Fruit fly (Drosophila melanogaster) whole organism, embryonic: ENCODE data around the gene scat.

Source experiments
- Adf1 ChIP-seq: fragments of 200-800 bp; sonication (Bioruptor generic); IDR thresholded peaks from 2 replicates; pipeline ENCODE4 v1.3.6; 2022; ENCODE audit warnings: missing biosample characterization, missing genetic modification characterization
- B-H1 ChIP-seq: fragments of 200-800 bp; sonication (Bioruptor generic); IDR thresholded peaks from 3 replicates; pipeline ENCODE4 v1.3.6; 2022; ENCODE audit warnings: missing biosample characterization, missing genetic modification characterization
- BEAF-32 ChIP-seq: fragments of 200-800 bp; sonication (Bioruptor generic); optimal IDR thresholded peaks from 3 replicates; lab custom pipeline; 2017; ENCODE audit warnings: missing biosample characterization, missing genetic modification characterization, mild to moderate bottlenecking, moderate library complexity, missing genetic modification reagents
- CG10366 ChIP-seq: fragments of 200-800 bp; sonication (Bioruptor generic); IDR thresholded peaks from 2 replicates; pipeline ENCODE4 v1.3.6; 2022; ENCODE audit warnings: missing biosample characterization, missing genetic modification characterization
- CG11504 ChIP-seq: fragments of 200-800 bp; sonication (Bioruptor generic); optimal IDR thresholded peaks from 3 replicates; lab custom pipeline; 2019; ENCODE audit warnings: missing biosample characterization, mild to moderate bottlenecking, missing genetic modification characterization, moderate library complexity
- CG12155 ChIP-seq: fragments of 200-800 bp; sonication (Bioruptor generic); optimal IDR thresholded peaks from 3 replicates; lab custom pipeline; 2016; ENCODE audit warnings: missing biosample characterization, missing genetic modification characterization
- CG15696 ChIP-seq: fragments of 200-800 bp; sonication (Bioruptor generic); optimal IDR thresholded peaks from 2 replicates; lab custom pipeline; 2019; ENCODE audit warnings: missing biosample characterization, mild to moderate bottlenecking, missing genetic modification characterization, moderate library complexity
- CG1603 ChIP-seq: fragments of 200-800 bp; sonication (Bioruptor generic); optimal IDR thresholded peaks from 2 replicates; lab custom pipeline; 2019; ENCODE audit warnings: missing biosample characterization, mild to moderate bottlenecking, missing genetic modification characterization, moderate library complexity
- CG1647 ChIP-seq: fragments of 200-800 bp; sonication (Bioruptor generic); optimal IDR thresholded peaks from 3 replicates; lab custom pipeline; 2016; ENCODE audit warnings: missing biosample characterization, missing genetic modification characterization
- CG16813 ChIP-seq: fragments of 200-800 bp; sonication (Bioruptor generic); IDR thresholded peaks from 3 replicates; pipeline ENCODE4 v1.3.6; 2022; ENCODE audit warnings: missing biosample characterization, missing genetic modification characterization; ENCODE audit not compliant: partially characterized antibody
- CG18011 ChIP-seq: fragments of 200-800 bp; sonication (Bioruptor generic); optimal IDR thresholded peaks from 2 replicates; lab custom pipeline; 2017; ENCODE audit warnings: missing biosample characterization, missing genetic modification characterization, mild to moderate bottlenecking, moderate library complexity, missing genotype
- CG3407 ChIP-seq: fragments of 200-800 bp; sonication (Bioruptor generic); optimal IDR thresholded peaks from 2 replicates; lab custom pipeline; 2018; ENCODE audit warnings: missing biosample characterization, mild to moderate bottlenecking, missing genetic modification characterization
- CG34224 ChIP-seq: fragments of 200-800 bp; sonication (Bioruptor generic); IDR thresholded peaks from 3 replicates; pipeline ENCODE4 v1.3.6; 2022; ENCODE audit warnings: missing biosample characterization, missing genetic modification characterization; ENCODE audit not compliant: partially characterized antibody
- CG42726 ChIP-seq: fragments of 200-800 bp; sonication (Bioruptor generic); IDR thresholded peaks from 2 replicates; pipeline ENCODE4 v1.3.6; 2022; ENCODE audit warnings: missing biosample characterization, missing genetic modification characterization; ENCODE audit not compliant: partially characterized antibody
- CG4854 ChIP-seq: fragments of 200-800 bp; sonication (Bioruptor generic); optimal IDR thresholded peaks from 2 replicates; lab custom pipeline; 2016; ENCODE audit warnings: missing biosample characterization, missing genetic modification characterization, inconsistent platforms
- CG8290 ChIP-seq, 3 experiments: fragments of 200-800 bp; sonication (Bioruptor generic); optimal IDR thresholded peaks; 2 replicates each; lab custom pipeline; 2016 to 2019; ENCODE audit warnings: missing biosample characterization in 3 of 3, missing genetic modification characterization in 3 of 3, mild to moderate bottlenecking in 2 of 3, moderate library complexity in 1 of 3
- CTCF ChIP-seq: fragments of 200-800 bp; sonication (Bioruptor generic); optimal IDR thresholded peaks from 2 replicates; lab custom pipeline; 2017; ENCODE audit warnings: missing biosample characterization, mild to moderate bottlenecking, missing genetic modification characterization, moderate library complexity
- Deaf1 ChIP-seq: fragments of 200-800 bp; optimal IDR thresholded peaks from 3 replicates; lab custom pipeline; 2019; ENCODE audit warnings: missing biosample characterization, mild to moderate bottlenecking, missing genetic modification characterization, moderate library complexity
- Dll ChIP-seq: fragments of 200-800 bp; sonication (Bioruptor generic); IDR thresholded peaks from 4 replicates; pipeline ENCODE4 v1.3.6; 2022; ENCODE audit warnings: missing biosample characterization, missing genetic modification characterization; ENCODE audit not compliant: partially characterized antibody
- Lpt ChIP-seq: fragments of >200 bp; optimal IDR thresholded peaks from 2 replicates; lab custom pipeline; 2018; ENCODE audit warnings: missing biosample characterization, missing genetic modification characterization
- Myb ChIP-seq: fragments of 200-800 bp; sonication (Bioruptor generic); optimal IDR thresholded peaks from 2 replicates; lab custom pipeline; 2016; ENCODE audit warnings: missing biosample characterization, missing genetic modification characterization
- Opbp ChIP-seq: fragments of 200-800 bp; sonication (Bioruptor generic); IDR thresholded peaks from 3 replicates; pipeline ENCODE4 v1.3.6; 2022; ENCODE audit warnings: missing biosample characterization, missing genetic modification characterization; ENCODE audit not compliant: partially characterized antibody
- Pdp1 ChIP-seq, 2 experiments: fragments of 200-800 bp; sonication (Bioruptor generic); optimal IDR thresholded peaks; 3 replicates each; lab custom pipeline; 2016; ENCODE audit warnings: missing biosample characterization in 2 of 2, missing genetic modification characterization in 2 of 2, mild to moderate bottlenecking in 1 of 2, moderate library complexity in 1 of 2
- Rfx ChIP-seq: fragments of 200-800 bp; sonication (Bioruptor generic); IDR thresholded peaks from 2 replicates; pipeline ENCODE4 v1.3.6; 2022; ENCODE audit warnings: missing biosample characterization, missing genetic modification characterization
- Stat92E ChIP-seq, 3 experiments: fragments of >200 bp in 2 of 3; fragments of 200-800 bp in 1 of 3; sonication (Bioruptor generic) in 1 of 3; optimal IDR thresholded peaks; 2 replicates each; lab custom pipeline; 2017 to 2019; ENCODE audit warnings: missing biosample characterization in 3 of 3, missing genetic modification characterization in 3 of 3, mild to moderate bottlenecking in 1 of 3, moderate library complexity in 1 of 3
- Vsx1 ChIP-seq: fragments of 200-800 bp; sonication (Bioruptor generic); optimal IDR thresholded peaks from 2 replicates; lab custom pipeline; 2017; ENCODE audit warnings: missing biosample characterization, mild to moderate bottlenecking, missing genetic modification characterization, missing genetic modification reagents
- YL-1 ChIP-seq: fragments of 200-800 bp; sonication (Bioruptor generic); optimal IDR thresholded peaks from 3 replicates; lab custom pipeline; 2017; ENCODE audit warnings: missing biosample characterization, mild to moderate bottlenecking, missing genetic modification characterization
- ac ChIP-seq: fragments of 200-800 bp; sonication (Bioruptor generic); optimal IDR thresholded peaks from 3 replicates; lab custom pipeline; 2017; ENCODE audit warnings: missing biosample characterization, mild to moderate bottlenecking, missing genetic modification characterization
- ase ChIP-seq: fragments of 200-800 bp; sonication (Bioruptor generic); IDR thresholded peaks from 3 replicates; pipeline ENCODE4 v1.3.6; 2022; ENCODE audit warnings: missing biosample characterization, missing genetic modification characterization
- chinmo ChIP-seq: fragments of 200-800 bp; sonication (Bioruptor generic); IDR thresholded peaks from 4 replicates; pipeline ENCODE4 v1.3.6; 2022; ENCODE audit warnings: missing biosample characterization, missing genetic modification characterization; ENCODE audit not compliant: partially characterized antibody
- dan ChIP-seq: fragments of 200-800 bp; sonication (Bioruptor generic); IDR thresholded peaks from 2 replicates; pipeline ENCODE4 v1.3.6; 2022; ENCODE audit warnings: missing biosample characterization, missing genetic modification characterization
- en ChIP-seq: fragments of 200-800 bp; sonication (Bioruptor generic); optimal IDR thresholded peaks from 2 replicates; lab custom pipeline; 2016; ENCODE audit warnings: missing biosample characterization, missing genetic modification characterization
- fu2 ChIP-seq: fragments of 200-800 bp; sonication (Bioruptor generic); optimal IDR thresholded peaks from 2 replicates; lab custom pipeline; 2016; ENCODE audit warnings: missing biosample characterization, missing genetic modification characterization
- gsb-n ChIP-seq: fragments of 200-800 bp; sonication (Bioruptor generic); optimal IDR thresholded peaks from 3 replicates; lab custom pipeline; 2018; ENCODE audit warnings: missing biosample characterization, mild to moderate bottlenecking, missing genetic modification characterization
- hbn ChIP-seq: fragments of 200-800 bp; sonication (Bioruptor generic); IDR thresholded peaks from 2 replicates; pipeline ENCODE4 v1.3.6; 2022; ENCODE audit warnings: missing biosample characterization, missing genetic modification characterization; ENCODE audit not compliant: partially characterized antibody
- inv ChIP-seq: fragments of 200-800 bp; sonication (Bioruptor generic); IDR thresholded peaks from 2 replicates; pipeline ENCODE4 v1.3.6; 2022; ENCODE audit warnings: missing biosample characterization, missing genetic modification characterization; ENCODE audit not compliant: partially characterized antibody
- kni ChIP-seq: fragments of 200-800 bp; sonication (Bioruptor generic); optimal IDR thresholded peaks from 3 replicates; lab custom pipeline; 2017; ENCODE audit warnings: mild to moderate bottlenecking, missing biosample characterization, missing genetic modification reagents, missing genetic modification characterization
- pros ChIP-seq: fragments of 200-800 bp; sonication (Bioruptor generic); optimal IDR thresholded peaks from 3 replicates; lab custom pipeline; 2019; ENCODE audit warnings: missing biosample characterization, mild to moderate bottlenecking, missing genetic modification characterization, moderate library complexity
- rib ChIP-seq: fragments of 200-800 bp; sonication (Bioruptor generic); IDR thresholded peaks from 2 replicates; pipeline ENCODE4 v1.3.6; 2022; ENCODE audit warnings: missing biosample characterization, missing genetic modification characterization
- row ChIP-seq: fragments of 200-800 bp; sonication (Bioruptor generic); IDR thresholded peaks from 3 replicates; pipeline ENCODE4 v1.3.6; 2022; ENCODE audit warnings: missing biosample characterization, missing genetic modification characterization
- sens ChIP-seq: fragments of 200-800 bp; sonication (Bioruptor generic); peaks from one replicate; lab custom pipeline; 2016; ENCODE audit warnings: missing biosample characterization, missing genetic modification characterization
- sna ChIP-seq: fragments of 200-800 bp; sonication (Bioruptor generic); IDR thresholded peaks from 2 replicates; pipeline ENCODE4 v1.3.6; 2022; ENCODE audit warnings: missing biosample characterization, missing genetic modification characterization; ENCODE audit not compliant: partially characterized antibody
- so ChIP-seq: fragments of 200-800 bp; sonication (Bioruptor generic); IDR thresholded peaks from 3 replicates; pipeline ENCODE4 v1.3.6; 2022; ENCODE audit warnings: missing biosample characterization, missing genetic modification characterization
- stwl ChIP-seq: fragments of 200-800 bp; sonication (Bioruptor generic); optimal IDR thresholded peaks from 3 replicates; lab custom pipeline; 2018; ENCODE audit warnings: missing biosample characterization, mild to moderate bottlenecking, missing genetic modification characterization, moderate library complexity
- trem ChIP-seq: fragments of 200-800 bp; optimal IDR thresholded peaks from 3 replicates; lab custom pipeline; 2019; ENCODE audit warnings: missing biosample characterization, mild to moderate bottlenecking, missing genetic modification characterization, moderate library complexity
- ttk ChIP-seq: fragments of 200-800 bp; sonication (Bioruptor generic); IDR thresholded peaks from 2 replicates; pipeline ENCODE4 v2.1.2; 2022; ENCODE audit warnings: missing biosample characterization, missing genetic modification characterization
- vnd ChIP-seq: fragments of 200-800 bp; sonication (Bioruptor generic); IDR thresholded peaks from 3 replicates; pipeline ENCODE4 v1.3.6; 2022; ENCODE audit warnings: missing biosample characterization, missing genetic modification characterization; ENCODE audit not compliant: partially characterized antibody
- z ChIP-seq: fragments of 200-800 bp; sonication (Bioruptor generic); IDR thresholded peaks from 3 replicates; pipeline ENCODE4 v1.3.6; 2022; ENCODE audit warnings: missing biosample characterization, missing genetic modification characterization
- zfh1 ChIP-seq: fragments of 200-800 bp; sonication (Bioruptor generic); IDR thresholded peaks from 3 replicates; pipeline ENCODE4 v1.3.6; 2022; ENCODE audit warnings: missing biosample characterization, missing genetic modification characterization

scat gene

dm6 chr2L:9460092-9460473, 28.9 kb downstream of the scat start (continued):
- TF ChIP-seq B-H1 (GFP tag; lab: Robert Waterston, UW) (no peak), Dll (peak; percentile 64; the same call in 3 of the 4 replicates), ac (GFP tag; lab: Kevin White, UChicago) (no peak), Pdp1 (GFP tag; optimal IDR thresholded peaks at IDR 0.05; lab: Kevin White, UChicago) (peak in 1 of 2 experiments; percentile 84), Myb (peak; percentile 83), BEAF-32 (GFP tag; lab: Kevin White, UChicago) (peak; percentile 57), CG1603 (tag; lab: Kevin White, UChicago) (peak; percentile 31), hbn (GFP tag; lab: Robert Waterston, UW) (peak; percentile 53; the same call in 1 of the 2 replicates), z (GFP tag; lab: Robert Waterston, UW) (no peak), CG18011 (GFP tag; lab: Kevin White, UChicago) (no peak), CG12155 (peak; percentile 92), CG16813 (GFP tag; lab: Robert Waterston, UW) (0 out of 3 replicates have a peak, but pooled peaks have one; percentile 27), dan (GFP tag; lab: Robert Waterston, UW) (no peak), CG3407 (no peak), CG10366 (GFP tag; lab: Robert Waterston, UW) (no peak), zfh1 (GFP tag; lab: Robert Waterston, UW) (no peak), stwl (tag; lab: Kevin White, UChicago) (peak; percentile 64), Adf1 (GFP tag; lab: Robert Waterston, UW) (no peak), chinmo (peak; percentile 71; the same call in 2 of the 4 replicates), CG4854 (GFP tag; lab: Kevin White, UChicago) (no peak), Lpt (no peak), fu2 (GFP tag; lab: Kevin White, UChicago) (no peak), Opbp (GFP tag; lab: Robert Waterston, UW) (peak; percentile 43; the same call in 1 of the 3 replicates), vnd (GFP tag; lab: Robert Waterston, UW) (peak; percentile 34; the same call in 1 of the 3 replicates), ase (GFP tag; lab: Robert Waterston, UW) (no peak), Deaf1 (tag; lab: Kevin White, UChicago) (peak; percentile 73), trem (tag; lab: Kevin White, UChicago) (peak; percentile 55), CTCF (GFP tag; lab: Kevin White, UChicago) (peak; percentile 20), CG8290 (GFP tag; optimal IDR thresholded peaks at IDR 0.05; lab: Kevin White, UChicago) (peak; percentile 61), CG8290 (tag; optimal IDR thresholded peaks at IDR 0.05; lab: Kevin White, UChicago) (no peak), rib (no peak), pros (GFP tag; lab: Kevin White, UChicago) (peak; percentile 76), CG34224 (0 out of 3 replicates have a peak, but pooled peaks have one; percentile 27), sens (GFP tag; lab: Kevin White, UChicago) (peak; percentile 71), so (no peak), Stat92E (GFP tag; optimal IDR thresholded peaks at IDR 0.05; lab: Kevin White, UChicago) (no peak), sna (GFP tag; lab: Robert Waterston, UW) (peak; percentile 61; the same call in 1 of the 2 replicates), gsb-n (peak; percentile 46), Rfx (GFP tag; lab: Robert Waterston, UW) (no peak), CG42726 (GFP tag; lab: Robert Waterston, UW) (peak; percentile 67), CG1647 (GFP tag; lab: Kevin White, UChicago) (no peak), en (GFP tag; lab: Kevin White, UChicago) (no peak), inv (GFP tag; lab: Robert Waterston, UW) (no peak), CG11504 (tag; lab: Kevin White, UChicago) (no peak), kni (GFP tag; lab: Kevin White, UChicago) (peak; percentile 81), Vsx1 (no peak), ttk (GFP tag; lab: Robert Waterston, UW) (no peak), YL-1 (GFP tag; lab: Kevin White, UChicago) (no peak), CG15696 (no peak), row (GFP tag; lab: Robert Waterston, UW) (no peak; the same call in 2 of the 3 replicates)
